Fruit fly (Drosophila melanogaster) whole organism, adult: Measurements from ENCODE around the gene BBS1.

Experiments
- CG11617 ChIP-seq: fragments of 200-800 bp; sonication (Bioruptor generic); optimal IDR thresholded peaks from 2 replicates; lab custom pipeline; 2017; ENCODE audit warnings: mild to moderate bottlenecking, missing biosample characterization, missing genetic modification reagents, missing genetic modification characterization
- CG12768 ChIP-seq: fragments of 200-800 bp; sonication (Bioruptor generic); optimal IDR thresholded peaks from 2 replicates; lab custom pipeline; 2017; ENCODE audit warnings: missing biosample characterization, missing genetic modification characterization, mild to moderate bottlenecking, moderate library complexity, missing genetic modification reagents
- CG14711 ChIP-seq: fragments of 200-800 bp; sonication (Bioruptor generic); optimal IDR thresholded peaks from 2 replicates; lab custom pipeline; 2018; ENCODE audit warnings: missing biosample characterization, mild to moderate bottlenecking, missing genetic modification characterization, moderate library complexity
- CG1620 ChIP-seq: fragments of 200-800 bp; sonication (Bioruptor generic); optimal IDR thresholded peaks from 2 replicates; lab custom pipeline; 2016; ENCODE audit warnings: missing biosample characterization, missing genetic modification characterization
- CG33017 ChIP-seq: fragments of 200-800 bp; sonication (Bioruptor generic); optimal IDR thresholded peaks from 2 replicates; lab custom pipeline; 2018; ENCODE audit warnings: missing biosample characterization, mild to moderate bottlenecking, missing genetic modification characterization, moderate library complexity
- CG5204 ChIP-seq: fragments of 200-800 bp; sonication (Bioruptor generic); optimal IDR thresholded peaks from 2 replicates; lab custom pipeline; 2016; ENCODE audit warnings: missing biosample characterization, missing genetic modification characterization
- CG7045 ChIP-seq: fragments of 200-800 bp; sonication (Bioruptor generic); optimal IDR thresholded peaks from 2 replicates; lab custom pipeline; 2017; ENCODE audit warnings: missing biosample characterization, mild to moderate bottlenecking, missing genetic modification characterization
- CG7101 ChIP-seq: fragments of 200-800 bp; sonication (Bioruptor generic); optimal IDR thresholded peaks from 2 replicates; lab custom pipeline; 2018; ENCODE audit warnings: missing biosample characterization, mild to moderate bottlenecking, missing genetic modification characterization, moderate library complexity
- Clk ChIP-seq: fragments of 200-800 bp; sonication (Bioruptor generic); optimal IDR thresholded peaks from 2 replicates; lab custom pipeline; 2017; ENCODE audit warnings: missing biosample characterization, missing genetic modification characterization
- Crg-1 ChIP-seq: fragments of 200-800 bp; sonication (Bioruptor generic); optimal IDR thresholded peaks from 2 replicates; lab custom pipeline; 2016; ENCODE audit warnings: missing biosample characterization, missing genetic modification characterization
- Hr96 ChIP-seq: fragments of 200-800 bp; sonication (Bioruptor generic); optimal IDR thresholded peaks from 2 replicates; lab custom pipeline; 2016; ENCODE audit warnings: missing biosample characterization, missing genetic modification characterization
- Mnt ChIP-seq: fragments of 200-800 bp; sonication (Bioruptor generic); optimal IDR thresholded peaks from 2 replicates; lab custom pipeline; 2016; ENCODE audit warnings: missing biosample characterization, mild to moderate bottlenecking, missing genetic modification characterization
- bab1 ChIP-seq: fragments of 200-800 bp; sonication (Bioruptor generic); optimal IDR thresholded peaks from 3 replicates; lab custom pipeline; 2019; ENCODE audit warnings: missing biosample characterization, mild to moderate bottlenecking, missing genetic modification characterization, moderate library complexity
- cic ChIP-seq: fragments of 200-800 bp; sonication (Bioruptor generic); optimal IDR thresholded peaks from 2 replicates; lab custom pipeline; 2017; ENCODE audit warnings: missing biosample characterization, mild to moderate bottlenecking, missing genetic modification characterization, moderate library complexity
- cnc ChIP-seq, 2 experiments: fragments of >200 bp; optimal IDR thresholded peaks; 2 replicates each; lab custom pipeline; 2017
- kay ChIP-seq: fragments of 200-800 bp; sonication (Bioruptor generic); peaks from one replicate; lab custom pipeline; 2016; ENCODE audit warnings: missing biosample characterization, missing genetic modification characterization, borderline replicate concordance
- ovo ChIP-seq: fragments of 200-800 bp; sonication (Bioruptor generic); optimal IDR thresholded peaks from 2 replicates; lab custom pipeline; 2016; ENCODE audit warnings: missing biosample characterization, missing genetic modification characterization
- pad ChIP-seq: fragments of 200-800 bp; sonication (Bioruptor generic); optimal IDR thresholded peaks from 3 replicates; lab custom pipeline; 2017; ENCODE audit warnings: missing biosample characterization, missing genetic modification characterization, mild to moderate bottlenecking, moderate library complexity, missing genetic modification reagents
- tj ChIP-seq: fragments of 200-800 bp; sonication (Bioruptor generic); optimal IDR thresholded peaks from 3 replicates; lab custom pipeline; 2017; ENCODE audit warnings: missing biosample characterization, mild to moderate bottlenecking, missing genetic modification characterization, moderate library complexity
- toe ChIP-seq: fragments of 200-800 bp; sonication (Bioruptor generic); optimal IDR thresholded peaks from 2 replicates; lab custom pipeline; 2016; ENCODE audit warnings: missing biosample characterization, missing genetic modification characterization

Gene BBS1

DNA sequence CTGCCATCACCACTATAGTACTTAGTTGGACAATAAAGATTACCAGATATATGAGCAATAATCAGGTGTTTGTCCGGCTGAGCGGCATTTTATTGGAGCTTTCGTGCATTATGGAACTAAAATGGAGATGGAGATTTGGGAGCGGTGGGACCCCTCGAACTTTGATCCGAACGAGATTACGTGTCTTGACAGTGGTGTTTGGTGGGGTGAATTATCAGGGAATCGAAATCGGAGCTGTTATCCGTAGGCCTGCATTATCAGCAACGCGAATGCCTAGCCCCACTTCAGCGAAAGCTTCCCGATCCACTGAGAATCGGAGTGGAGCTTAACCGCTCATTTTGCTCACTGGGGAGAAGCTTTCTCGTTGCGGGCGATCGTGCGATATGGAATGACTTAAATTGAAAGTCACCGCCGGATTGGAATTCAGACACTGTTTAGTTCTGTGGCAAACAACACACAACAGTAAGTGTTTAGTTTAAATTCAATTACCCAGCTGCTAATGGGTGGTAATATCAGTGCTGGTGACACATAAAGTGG, 5.8 kb downstream of the BBS1 start, which contains the start of gene Acbp2:
Gene Acbp2, plus strand, starts transcription at position 417 of the 537 bp plus-strand sequence.
- TF ChIP-seq CG33017 (tag; lab: Kevin White, UChicago) (peak; percentile 55), CG7045 (peak; percentile 34), CG14711 (tag; lab: Kevin White, UChicago) (peak; percentile 0), Hr96 (GFP tag; lab: Kevin White, UChicago) (no peak), ovo (GFP tag; lab: Kevin White, UChicago) (no peak), pad (peak; percentile 23), Mnt (peak; percentile 55), kay (GFP tag; lab: Kevin White, UChicago) (peak; percentile 88), cnc (optimal IDR thresholded peaks at IDR 0.05; lab: Kevin White, UChicago) (peak; percentile 59 to 60), CG11617 (GFP tag; lab: Kevin White, UChicago) (no peak), tj (no peak), CG7101 (tag; lab: Kevin White, UChicago) (peak; percentile 15), cic (GFP tag; lab: Kevin White, UChicago) (peak; percentile 74), CG12768 (GFP tag; lab: Kevin White, UChicago) (peak; percentile 72), toe (GFP tag; lab: Kevin White, UChicago) (no peak), CG1620 (GFP tag; lab: Kevin White, UChicago) (no peak), Crg-1 (GFP tag; lab: Kevin White, UChicago) (no peak)

DNA sequence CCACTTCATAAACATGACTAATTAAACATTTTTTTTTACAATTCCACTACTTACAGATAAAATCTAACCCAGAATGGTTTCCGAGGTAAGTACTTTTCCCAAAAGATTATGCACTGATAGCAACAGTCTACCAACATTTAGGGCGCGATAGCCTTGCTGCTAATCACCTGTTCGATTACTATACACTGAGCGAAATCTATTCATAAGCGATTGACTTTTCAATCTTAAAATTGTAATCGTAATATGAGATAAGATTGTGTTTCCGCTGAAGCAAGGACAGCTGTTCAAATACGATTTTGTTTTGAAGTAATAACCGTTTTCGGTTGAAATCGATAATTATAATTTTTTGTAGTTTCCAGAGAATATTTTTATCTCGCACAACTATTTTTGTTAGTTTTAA, 6.9 kb downstream of the BBS1 start:
- TF ChIP-seq bab1 (GFP tag; lab: Kevin White, UChicago), result no peak
- TF ChIP-seq cnc (optimal IDR thresholded peaks at IDR 0.05; lab: Kevin White, UChicago), result no peak
- peak; percentile 19 for TF ChIP-seq CG33017 (tag; lab: Kevin White, UChicago)
- TF ChIP-seq CG12768 (GFP tag; lab: Kevin White, UChicago), result no peak
- TF ChIP-seq CG7101 (tag; lab: Kevin White, UChicago), result peak; percentile 10
- no peak for TF ChIP-seq CG7045
- TF ChIP-seq kay (GFP tag; lab: Kevin White, UChicago), result peak; percentile 9
- TF ChIP-seq toe (GFP tag; lab: Kevin White, UChicago), result no peak
- TF ChIP-seq cic (GFP tag; lab: Kevin White, UChicago), result no peak
- no peak for TF ChIP-seq Mnt
- TF ChIP-seq pad, result no peak
- no peak for TF ChIP-seq Clk (GFP tag; lab: Kevin White, UChicago)
- TF ChIP-seq ovo (GFP tag; lab: Kevin White, UChicago), result no peak

DNA sequence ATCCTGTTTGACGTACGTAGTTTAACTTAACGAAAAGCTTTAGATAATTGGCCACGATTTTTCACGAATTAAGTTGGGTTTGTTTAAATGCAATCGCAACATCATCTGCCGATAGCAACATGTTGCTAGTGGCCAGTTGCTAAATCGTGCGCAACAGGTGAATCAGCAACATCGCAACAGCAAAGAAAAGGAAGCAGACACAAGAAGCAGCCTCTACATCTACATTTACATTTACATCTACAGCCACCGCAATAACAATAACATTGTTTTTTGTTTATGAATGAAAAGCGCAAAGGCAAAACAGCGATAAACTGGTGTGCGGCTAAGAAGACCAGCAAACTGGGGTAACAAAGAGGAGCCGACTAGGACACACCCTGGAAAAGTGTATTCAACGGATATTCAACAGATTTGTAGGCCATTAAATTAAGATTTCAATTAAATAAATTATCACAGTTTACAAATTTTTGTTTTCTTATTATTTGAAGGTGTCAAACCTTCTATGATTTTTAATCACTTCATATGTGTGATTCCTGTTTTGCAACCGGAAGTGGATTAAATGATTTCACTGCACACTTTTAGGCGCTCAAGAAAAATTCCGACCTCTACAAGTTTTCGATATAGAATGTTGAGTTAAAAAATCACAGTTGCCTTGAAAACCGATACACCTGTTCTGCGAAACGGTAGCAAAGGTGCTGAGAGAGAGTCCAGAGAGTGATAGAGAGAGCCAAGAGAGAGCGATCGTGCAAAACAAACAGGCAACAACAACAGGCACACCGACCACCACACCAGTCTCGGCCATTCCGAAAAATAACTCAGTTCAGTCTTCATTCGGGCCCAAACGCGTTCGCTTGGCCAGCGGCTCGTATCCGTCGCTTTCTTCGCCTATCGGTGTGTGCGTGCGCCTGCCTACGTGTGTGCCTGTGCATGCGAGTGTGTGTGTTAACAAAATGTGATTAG, 8.3 kb downstream of the BBS1 start, which contains the start of gene melt:
Gene melt, plus strand, starts transcription at position 818 of the 957 bp plus-strand sequence.
- peak; percentile 55 for TF ChIP-seq CG33017 (tag; lab: Kevin White, UChicago)
- TF ChIP-seq cic (GFP tag; lab: Kevin White, UChicago), result peak; percentile 43
- TF ChIP-seq CG5204 (GFP tag; lab: Kevin White, UChicago), result peak; percentile 66
- peak; percentile 66 for TF ChIP-seq CG7101 (tag; lab: Kevin White, UChicago)
- TF ChIP-seq Mnt, result peak; percentile 42
- TF ChIP-seq tj, result no peak
- peak; percentile 61 for TF ChIP-seq toe (GFP tag; lab: Kevin White, UChicago)
- TF ChIP-seq Clk (GFP tag; lab: Kevin White, UChicago), result peak; percentile 7
- peak; percentile 84 for TF ChIP-seq bab1 (GFP tag; lab: Kevin White, UChicago)
- TF ChIP-seq Hr96 (GFP tag; lab: Kevin White, UChicago), result peak; percentile 77
- TF ChIP-seq CG7045, result peak; percentile 73
- peak; percentile 64 for TF ChIP-seq Crg-1 (GFP tag; lab: Kevin White, UChicago)
- TF ChIP-seq ovo (GFP tag; lab: Kevin White, UChicago), result peak; percentile 0
- TF ChIP-seq kay (GFP tag; lab: Kevin White, UChicago), result peak; percentile 94
- peak; percentile 64 for TF ChIP-seq CG12768 (GFP tag; lab: Kevin White, UChicago)
- no peak for TF ChIP-seq cnc (optimal IDR thresholded peaks at IDR 0.05; lab: Kevin White, UChicago)
- TF ChIP-seq CG1620 (GFP tag; lab: Kevin White, UChicago), result peak; percentile 50
- peak; percentile 51 for TF ChIP-seq CG14711 (tag; lab: Kevin White, UChicago)
- TF ChIP-seq pad, result peak; percentile 62
- TF ChIP-seq CG11617 (GFP tag; lab: Kevin White, UChicago), result peak; percentile 72

DNA sequence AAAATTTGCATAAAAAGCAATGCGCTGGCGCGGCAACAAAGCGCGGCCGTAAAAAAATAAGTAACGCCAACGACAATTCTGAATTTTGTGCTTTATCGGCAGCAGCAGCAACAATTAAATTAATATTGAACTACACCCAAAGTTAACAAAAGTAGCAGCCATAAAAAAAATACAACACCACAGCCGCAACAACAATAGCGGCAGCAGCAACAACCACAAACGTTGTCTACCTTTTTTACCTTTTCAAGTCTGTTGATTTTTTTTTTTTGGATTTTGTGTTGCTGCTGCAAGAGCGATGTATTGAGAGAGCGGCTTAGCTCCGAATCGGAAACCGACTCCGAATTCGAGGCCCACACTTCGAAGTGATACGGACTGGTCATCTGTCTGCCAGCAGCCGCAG, 9.1 kb downstream of the BBS1 start:
- no peak for TF ChIP-seq Mnt
- no peak for TF ChIP-seq CG7045
- no peak for TF ChIP-seq CG5204 (GFP tag; lab: Kevin White, UChicago)
- no peak for TF ChIP-seq toe (GFP tag; lab: Kevin White, UChicago)
- peak; percentile 54 for TF ChIP-seq kay (GFP tag; lab: Kevin White, UChicago)
- peak; percentile 85 for TF ChIP-seq tj

DNA sequence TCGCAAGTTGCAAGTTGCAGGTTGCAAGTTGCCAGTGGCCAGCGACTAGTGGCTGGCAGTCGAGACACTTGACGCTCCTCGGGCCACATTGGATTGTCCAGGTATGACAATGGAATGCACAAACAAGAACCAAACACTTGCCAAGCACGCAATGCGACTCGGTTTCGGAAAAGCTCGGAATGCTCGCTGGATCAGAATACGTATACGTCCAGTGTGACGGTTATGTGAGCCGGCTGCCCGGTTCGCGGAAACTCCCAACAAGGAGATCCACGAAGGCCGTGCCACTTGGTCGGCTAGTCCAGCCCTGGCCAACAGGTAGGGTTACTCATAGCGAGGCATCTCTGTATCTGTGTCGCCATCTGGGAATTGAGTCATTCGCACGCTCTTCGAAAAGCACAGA, 11.0 kb downstream of the BBS1 start:
- TF ChIP-seq ovo (GFP tag; lab: Kevin White, UChicago) (no peak), Mnt (no peak), tj (no peak), CG7101 (tag; lab: Kevin White, UChicago) (no peak), Hr96 (GFP tag; lab: Kevin White, UChicago) (no peak), cnc (optimal IDR thresholded peaks at IDR 0.05; lab: Kevin White, UChicago) (no peak), Clk (GFP tag; lab: Kevin White, UChicago) (no peak), CG11617 (GFP tag; lab: Kevin White, UChicago) (no peak), pad (no peak), CG7045 (no peak), CG33017 (tag; lab: Kevin White, UChicago) (no peak), CG12768 (GFP tag; lab: Kevin White, UChicago) (no peak), CG5204 (GFP tag; lab: Kevin White, UChicago) (no peak), kay (GFP tag; lab: Kevin White, UChicago) (no peak), cic (GFP tag; lab: Kevin White, UChicago) (no peak), Crg-1 (GFP tag; lab: Kevin White, UChicago) (no peak), bab1 (GFP tag; lab: Kevin White, UChicago) (no peak), CG1620 (GFP tag; lab: Kevin White, UChicago) (no peak), toe (GFP tag; lab: Kevin White, UChicago) (no peak), CG14711 (tag; lab: Kevin White, UChicago) (no peak)
